Worm (Caenorhabditis elegans) whole organism, L1 larva: Measurements from ENCODE around the gene Y73F8A.23.

Experiments used
- dpl-1 ChIP-seq, 3 experiments: fragments of 150-350 bp in 2 of 3; sonication (generic microtip) in 1 of 3; optimal IDR thresholded peaks; 2 replicates each; lab custom pipeline; 2014 to 2017; ENCODE audit warnings: missing biosample characterization in 3 of 3, missing genetic modification characterization in 3 of 3, missing genetic modification reagents in 3 of 3
- elt-2 ChIP-seq: sonication (generic microtip); optimal IDR thresholded peaks from 2 replicates; lab custom pipeline; 2016; ENCODE audit warnings: missing genetic modification characterization, mild to moderate bottlenecking, inconsistent platforms, missing compliant biosample characterization, missing genetic modification reagents
- fkh-10 ChIP-seq: sonication (generic microtip); optimal IDR thresholded peaks from 2 replicates; lab custom pipeline; 2017; ENCODE audit warnings: missing biosample characterization, missing genetic modification reagents, missing genetic modification characterization
- pag-3 ChIP-seq: sonication (generic microtip); optimal IDR thresholded peaks from 2 replicates; lab custom pipeline; 2017; ENCODE audit warnings: missing genetic modification characterization, mild to moderate bottlenecking, missing compliant biosample characterization, antibody characterized with exemption, borderline replicate concordance; ENCODE audit not compliant: insufficient read depth
- zag-1 ChIP-seq: fragments of 150-350 bp; optimal IDR thresholded peaks from 2 replicates; lab custom pipeline; 2014; ENCODE audit warnings: missing biosample characterization, missing genetic modification characterization

ce11 chrIV:15394544-15395125 is 49.7 kb downstream of the Y73F8A.23 start:
- TF ChIP-seq zag-1 (tag; lab: Kevin White, UChicago) (no peak), dpl-1 (GFP tag; optimal IDR thresholded peaks at IDR 0.05; lab: Kevin White, UChicago) (no peak), fkh-10 (no peak), pag-3 (tag; lab: Kevin White, UChicago) (no peak), elt-2 (tag; lab: Kevin White, UChicago) (no peak)
